Worm (Caenorhabditis elegans): ENCODE measurements around the gene C23G10.7.

Gene C23G10.7

ce11 chrIII:6245728-6246127 is 47.5 kb upstream of the C23G10.7 start, which contains the start of gene bcas-2:
Gene bcas-2 (minus strand): TSS chrIII:6245828.
- TF ChIP-seq nhr-11 (tag; optimal IDR thresholded peaks at IDR 0.05): no peak
- no peak for TF ChIP-seq mml-1 (tag; optimal IDR thresholded peaks at IDR 0.05)
- TF ChIP-seq nhr-25 (tag; optimal IDR thresholded peaks at IDR 0.05): no peak
- TF ChIP-seq ztf-11 (tag; optimal IDR thresholded peaks at IDR 0.05): no peak
- TF ChIP-seq ceh-16 (tag; optimal IDR thresholded peaks at IDR 0.05): no peak
- no peak for TF ChIP-seq elt-1 (tag; optimal IDR thresholded peaks at IDR 0.05)
- TF ChIP-seq zag-1 (tag; optimal IDR thresholded peaks at IDR 0.05): no peak

ce11 chrIII:6240528-6240927 is 42.3 kb upstream of the C23G10.7 start, which contains the start of gene T12A2.3:
Gene T12A2.3 (plus strand): TSS chrIII:6240828.
- no peak for TF ChIP-seq snpc-4 (tag; optimal IDR thresholded peaks at IDR 0.05)
- TF ChIP-seq ZK546.5 (tag; optimal IDR thresholded peaks at IDR 0.05): no peak
- TF ChIP-seq jun-1 (tag; optimal IDR thresholded peaks at IDR 0.05): no peak
- TF ChIP-seq daf-12 (tag; optimal IDR thresholded peaks at IDR 0.05): no peak
- no peak for TF ChIP-seq nhr-11 (tag; optimal IDR thresholded peaks at IDR 0.05)
- TF ChIP-seq sea-2 (GFP tag; optimal IDR thresholded peaks at IDR 0.05): no peak
- no peak for TF ChIP-seq ceh-82 (tag; optimal IDR thresholded peaks at IDR 0.05)
- no peak for TF ChIP-seq hmg-11 (tag; optimal IDR thresholded peaks at IDR 0.05)
- TF ChIP-seq lin-15B (tag; optimal IDR thresholded peaks at IDR 0.05): no peak
- TF ChIP-seq ceh-9 (tag; optimal IDR thresholded peaks at IDR 0.05): no peak
- TF ChIP-seq ama-1 (optimal IDR thresholded peaks at IDR 0.05): no peak
- TF ChIP-seq fkh-10 (GFP tag; optimal IDR thresholded peaks at IDR 0.05): no peak
- TF ChIP-seq elt-3 (tag; optimal IDR thresholded peaks at IDR 0.05): no peak
- no peak for TF ChIP-seq unc-39 (tag; optimal IDR thresholded peaks at IDR 0.05)
- no peak for TF ChIP-seq mdl-1 (tag; optimal IDR thresholded peaks at IDR 0.05)
- TF ChIP-seq nhr-77 (tag; optimal IDR thresholded peaks at IDR 0.05): no peak

ce11 chrIII:6236649-6237048 is 38.4 kb upstream of the C23G10.7 start, which contains the start of gene T12A2.21:
Gene T12A2.21 (minus strand): TSS chrIII:6236749.
- TF ChIP-seq mdl-1 (tag; optimal IDR thresholded peaks at IDR 0.05) (no peak), nhr-77 (tag; optimal IDR thresholded peaks at IDR 0.05) (no peak), nhr-23 (tag; optimal IDR thresholded peaks at IDR 0.05) (no peak), egl-27 (tag; optimal IDR thresholded peaks at IDR 0.05) (no peak), fkh-10 (GFP tag; optimal IDR thresholded peaks at IDR 0.05) (no peak), ceh-28 (tag; optimal IDR thresholded peaks at IDR 0.05) (no peak), nhr-43 (tag; optimal IDR thresholded peaks at IDR 0.05; ENCODE audit: poor library complexity, severe bottlenecking) (no peak), jun-1 (tag; optimal IDR thresholded peaks at IDR 0.05) (no peak), unc-39 (tag; optimal IDR thresholded peaks at IDR 0.05) (no peak), eor-1 (tag; optimal IDR thresholded peaks at IDR 0.05) (no peak), mml-1 (tag; optimal IDR thresholded peaks at IDR 0.05) (no peak), tbx-2 (tag; optimal IDR thresholded peaks at IDR 0.05) (no peak), fkh-2 (tag; optimal IDR thresholded peaks at IDR 0.05) (no peak), lin-15B (tag; optimal IDR thresholded peaks at IDR 0.05) (no peak), ztf-4 (tag; optimal IDR thresholded peaks at IDR 0.05) (no peak), skn-1 (tag; optimal IDR thresholded peaks at IDR 0.05) (no peak), daf-12 (tag; optimal IDR thresholded peaks at IDR 0.05) (no peak), nhr-28 (tag; optimal IDR thresholded peaks at IDR 0.05) (no peak), fos-1 (tag; optimal IDR thresholded peaks at IDR 0.05) (no peak), lin-39 (tag; optimal IDR thresholded peaks at IDR 0.05) (no peak)

- peak; percentile 33 for TF ChIP-seq jun-1 (tag; optimal IDR thresholded peaks at IDR 0.05)
- TF ChIP-seq elt-2 (tag; optimal IDR thresholded peaks at IDR 0.05): peak; percentile 95
- no peak for TF ChIP-seq nhr-76 (tag; optimal IDR thresholded peaks at IDR 0.05)
- TF ChIP-seq ceh-28 (tag; optimal IDR thresholded peaks at IDR 0.05): no peak
- TF ChIP-seq nhr-237 (tag; optimal IDR thresholded peaks at IDR 0.05): no peak
- TF ChIP-seq snpc-4 (tag; optimal IDR thresholded peaks at IDR 0.05): no peak
- TF ChIP-seq nfya-1 (tag; optimal IDR thresholded peaks at IDR 0.05; ENCODE audit: insufficient read depth): peak; percentile 14
- TF ChIP-seq pha-4 (tag; optimal IDR thresholded peaks at IDR 0.05): peak; percentile 87
- TF ChIP-seq mml-1 (tag; optimal IDR thresholded peaks at IDR 0.05): no peak
- TF ChIP-seq pqm-1 (tag; optimal IDR thresholded peaks at IDR 0.05): peak; percentile 94
- TF ChIP-seq elt-1 (tag; optimal IDR thresholded peaks at IDR 0.05): no peak
- TF ChIP-seq ceh-16 (tag; optimal IDR thresholded peaks at IDR 0.05): no peak
- no peak for TF ChIP-seq unc-39 (tag; optimal IDR thresholded peaks at IDR 0.05)
- no peak for TF ChIP-seq nhr-43 (tag; optimal IDR thresholded peaks at IDR 0.05; ENCODE audit: poor library complexity, severe bottlenecking)
- no peak for TF ChIP-seq nhr-67 (tag; optimal IDR thresholded peaks at IDR 0.05)
- TF ChIP-seq fkh-10 (GFP tag; optimal IDR thresholded peaks at IDR 0.05): no peak
- TF ChIP-seq ceh-82 (tag; optimal IDR thresholded peaks at IDR 0.05): no peak
- TF ChIP-seq nhr-25 (tag; optimal IDR thresholded peaks at IDR 0.05): peak; percentile 4
- no peak for TF ChIP-seq zag-1 (tag; optimal IDR thresholded peaks at IDR 0.05)
These were observed 33.7 kb upstream of the C23G10.7 start for ce11 chrIII:6231880-6232279.
